Worm (Caenorhabditis elegans) whole organism, midembryonic: Measurements from ENCODE around the gene str-182.

Source experiments
- T22C8.4 ChIP-seq: fragments of 200-800 bp; sonication (Bioruptor generic); IDR thresholded peaks from 2 replicates; pipeline ENCODE4 v1.3.6; 2022; ENCODE audit warnings: missing genetic modification characterization, missing compliant biosample characterization
- cog-1 ChIP-seq: sonication (generic microtip); optimal IDR thresholded peaks from 2 replicates; lab custom pipeline; 2016; ENCODE audit warnings: missing genetic modification characterization, missing compliant biosample characterization
- flt-1 ChIP-seq: fragments of 200-800 bp; sonication (Bioruptor generic); IDR thresholded peaks from 2 replicates; pipeline ENCODE4 v1.3.6; 2022; ENCODE audit warnings: missing genetic modification characterization, missing compliant biosample characterization
- klf-2 ChIP-seq: fragments of 200-800 bp; sonication (Bioruptor generic); conservative IDR thresholded peaks from 2 replicates; pipeline ENCODE4 v1.3.6; 2022; ENCODE audit warnings: missing genetic modification reagents, missing genetic modification characterization, missing compliant biosample characterization
- med-1 ChIP-seq: sonication (generic microtip); optimal IDR thresholded peaks from 2 replicates; lab custom pipeline; 2017; ENCODE audit warnings: missing genetic modification characterization, mild to moderate bottlenecking, missing compliant biosample characterization, antibody characterized with exemption, missing genetic modification reagents; ENCODE audit not compliant: insufficient read depth
- ref-1 ChIP-seq: fragments of 200-800 bp; sonication (Bioruptor generic); conservative IDR thresholded peaks from 2 replicates; pipeline ENCODE4 v1.3.6; 2022; ENCODE audit warnings: missing genetic modification reagents, missing genetic modification characterization, missing compliant biosample characterization
- tab-1 ChIP-seq: fragments of 200-800 bp; sonication (Bioruptor generic); IDR thresholded peaks from 2 replicates; pipeline ENCODE4 v1.3.6; 2022; ENCODE audit warnings: missing genetic modification characterization, missing compliant biosample characterization

ce11 chrV:10256050-10256449 lies 22.8 kb upstream of the str-182 start, which contains the start of gene nhr-232:
- no peak for TF ChIP-seq flt-1 (GFP tag; lab: Robert Waterston, UW)
- no peak for TF ChIP-seq ref-1 (GFP tag; lab: Robert Waterston, UW)
- no peak for TF ChIP-seq T22C8.4 (GFP tag; lab: Robert Waterston, UW)
- TF ChIP-seq med-1 (GFP tag; lab: Kevin White, UChicago), result no peak
- no peak for TF ChIP-seq tab-1 (GFP tag; lab: Robert Waterston, UW)
- TF ChIP-seq cog-1 (tag; lab: Kevin White, UChicago), result no peak
- no peak for TF ChIP-seq klf-2
